1 fruit fly cellular context compared by ENCODE assay signal in genomic region chr3L:3472786-3473185, dm6.
TF ChIP-seq lines count a peak whose summit lies in the region.

No protein-coding gene starts in this region.

TF ChIP-seq in whole organism, embryonic, 481 proteins besides CTCF, POLR2A, EP300 and RAD21 (continued from another document):
- TF ChIP-seq Trl (optimal IDR thresholded peaks at IDR 0.05; lab: Kevin White, UChicago), result no peak
- peak; percentile 44 for TF ChIP-seq Trl (GFP tag; optimal IDR thresholded peaks at IDR 0.05; lab: Kevin White, UChicago)
- peak; percentile 85 for TF ChIP-seq wdn (GFP tag; IDR thresholded peaks at IDR 0.05; lab: Robert Waterston, UW)
- TF ChIP-seq CG10654 (GFP tag; optimal IDR thresholded peaks at IDR 0.05; lab: Kevin White, UChicago), result peak; percentile 31
- TF ChIP-seq MBD-R2 (GFP tag; IDR thresholded peaks at IDR 0.05; lab: Robert Waterston, UW), result peak; percentile 60; the same call in 1 of the 2 replicates
- TF ChIP-seq chn (GFP tag; optimal IDR thresholded peaks at IDR 0.05; lab: Kevin White, UChicago), result peak; percentile 26
- TF ChIP-seq CG6854 (GFP tag; optimal IDR thresholded peaks at IDR 0.05; lab: Kevin White, UChicago), result peak; percentile 85
- TF ChIP-seq inv (GFP tag; IDR thresholded peaks at IDR 0.05; lab: Robert Waterston, UW; ENCODE audit: partially characterized antibody), result no peak
- peak; percentile 82 for TF ChIP-seq ranshi (GFP tag; IDR thresholded peaks at IDR 0.05; lab: Robert Waterston, UW)
- peak; percentile 83 for TF ChIP-seq lilli (GFP tag; optimal IDR thresholded peaks at IDR 0.05; lab: Kevin White, UChicago)
- TF ChIP-seq NC2β (GFP tag; optimal IDR thresholded peaks at IDR 0.05; lab: Kevin White, UChicago), result no peak
- peak; percentile 39 for TF ChIP-seq CG8388 (GFP tag; optimal IDR thresholded peaks at IDR 0.05; lab: Kevin White, UChicago)
- peak; percentile 72 for TF ChIP-seq her (GFP tag; optimal IDR thresholded peaks at IDR 0.05; lab: Kevin White, UChicago)
- peak; percentile 63 for TF ChIP-seq Oli (tag; optimal IDR thresholded peaks at IDR 0.05; lab: Kevin White, UChicago)
- TF ChIP-seq ase (GFP tag; IDR thresholded peaks at IDR 0.05; lab: Robert Waterston, UW), result peak; percentile 41; the same call in 1 of the 3 replicates
- peak; percentile 76 for TF ChIP-seq CG12071 (GFP tag; optimal IDR thresholded peaks at IDR 0.05; lab: Kevin White, UChicago)
- peak; percentile 62 for TF ChIP-seq NFAT (GFP tag; IDR thresholded peaks at IDR 0.05; lab: Robert Waterston, UW)
- peak; percentile 46 for TF ChIP-seq CG2116 (GFP tag; optimal IDR thresholded peaks at IDR 0.05; lab: Kevin White, UChicago)
- peak; percentile 7 for TF ChIP-seq kah (GFP tag; optimal IDR thresholded peaks at IDR 0.05; lab: Kevin White, UChicago)
- no peak for TF ChIP-seq bbx (GFP tag; IDR thresholded peaks at IDR 0.05; lab: Robert Waterston, UW; ENCODE audit: partially characterized antibody)
- peak; percentile 20 for TF ChIP-seq CG6654 (GFP tag; optimal IDR thresholded peaks at IDR 0.05; lab: Kevin White, UChicago)
- TF ChIP-seq CG3838 (GFP tag; optimal IDR thresholded peaks at IDR 0.05; lab: Kevin White, UChicago), result no peak
- peak; percentile 19 for TF ChIP-seq tio (GFP tag; optimal IDR thresholded peaks at IDR 0.05; lab: Kevin White, UChicago)
- peak; percentile 27 for TF ChIP-seq luna (GFP tag; optimal IDR thresholded peaks at IDR 0.05; lab: Kevin White, UChicago)
- peak; percentile 56 for TF ChIP-seq gcm (GFP tag; optimal IDR thresholded peaks at IDR 0.05; lab: Kevin White, UChicago)
- peak; percentile 22 for TF ChIP-seq repo (GFP tag; optimal IDR thresholded peaks at IDR 0.05; lab: Kevin White, UChicago)
- peak; percentile 81 for TF ChIP-seq CG16779 (GFP tag; IDR thresholded peaks at IDR 0.05; lab: Robert Waterston, UW)
- peak; percentile 55 to 80 for TF ChIP-seq Hr51 (GFP tag; optimal IDR thresholded peaks at IDR 0.05; lab: Kevin White, UChicago)
- peak; percentile 38 for TF ChIP-seq az2 (GFP tag; optimal IDR thresholded peaks at IDR 0.05; lab: Kevin White, UChicago)
- peak; percentile 83 for TF ChIP-seq CG15269 (tag; optimal IDR thresholded peaks at IDR 0.05; lab: Kevin White, UChicago)
- TF ChIP-seq Sin3A (optimal IDR thresholded peaks at IDR 0.05; lab: Kevin White, UChicago), result no peak
- no peak for TF ChIP-seq Spps (tag; optimal IDR thresholded peaks at IDR 0.05; lab: Kevin White, UChicago)
- peak; percentile 72 for TF ChIP-seq Fer2 (tag; optimal IDR thresholded peaks at IDR 0.05; lab: Kevin White, UChicago)
- peak; percentile 26 for TF ChIP-seq pnt (GFP tag; optimal IDR thresholded peaks at IDR 0.05; lab: Kevin White, UChicago)
- no peak for TF ChIP-seq da (GFP tag; optimal IDR thresholded peaks at IDR 0.05; lab: Kevin White, UChicago)
TF ChIP-seq in whole organism, embryonic: peak in this region for 307.
